Worm (Caenorhabditis elegans): ENCODE measurements around the gene glrx-5.

- no peak for TF ChIP-seq elt-3 (tag; optimal IDR thresholded peaks at IDR 0.05)
- TF ChIP-seq flh-1 (GFP tag; optimal IDR thresholded peaks at IDR 0.05): peak; percentile 3
- TF ChIP-seq lin-13 (tag; optimal IDR thresholded peaks at IDR 0.05): peak; percentile 27
- peak; percentile 45 for TF ChIP-seq nhr-12 (tag; optimal IDR thresholded peaks at IDR 0.05)
Observed at ce11 chrIII:12368462-12369306, 5.0 kb downstream of the glrx-5 start, which contains the start of gene his-72.
